Fruit fly (Drosophila melanogaster): ENCODE results near the gene CG5149.

The CG5149 gene

dm6 chr2L:7422429-7423283, 34.6 kb upstream of the CG5149 start (continued):
- TF ChIP-seq Doc2 (GFP tag; IDR thresholded peaks at IDR 0.05) (no peak), dmrt11E (tag; optimal IDR thresholded peaks at IDR 0.05) (no peak), mirr (GFP tag; optimal IDR thresholded peaks at IDR 0.05) (no peak), CG2199 (GFP tag; IDR thresholded peaks at IDR 0.05) (no peak), CG17186 (GFP tag; optimal IDR thresholded peaks at IDR 0.05) (no peak), zen (tag; optimal IDR thresholded peaks at IDR 0.05) (no peak), wek (GFP tag; optimal IDR thresholded peaks at IDR 0.05) (no peak), zen2 (GFP tag; IDR thresholded peaks at IDR 0.05; ENCODE audit: partially characterized antibody) (no peak), CG5953 (GFP tag; IDR thresholded peaks at IDR 0.05) (no peak), insv (GFP tag; optimal IDR thresholded peaks at IDR 0.05) (no peak), bowl (GFP tag; IDR thresholded peaks at IDR 0.05) (no peak), lbe (GFP tag; optimal IDR thresholded peaks at IDR 0.05) (no peak), CG11456 (GFP tag; IDR thresholded peaks at IDR 0.05) (no peak), Ets65A (GFP tag) (no peak), grau (tag; optimal IDR thresholded peaks at IDR 0.05) (no peak), lilli (GFP tag; optimal IDR thresholded peaks at IDR 0.05) (no peak), az2 (GFP tag; optimal IDR thresholded peaks at IDR 0.05) (no peak), CG17829 (tag; optimal IDR thresholded peaks at IDR 0.05) (no peak), HmgZ (tag; optimal IDR thresholded peaks at IDR 0.05) (no peak), stwl (tag; optimal IDR thresholded peaks at IDR 0.05) (no peak), chif (GFP tag; optimal IDR thresholded peaks at IDR 0.05) (peak in 1 of 2 experiments; percentile 1), dm (GFP tag; optimal IDR thresholded peaks at IDR 0.05) (no peak), CG7928 (GFP tag; optimal IDR thresholded peaks at IDR 0.05) (no peak), pita (GFP tag; optimal IDR thresholded peaks at IDR 0.05) (no peak), CG6654 (GFP tag; optimal IDR thresholded peaks at IDR 0.05) (no peak), Bteb2 (GFP tag; optimal IDR thresholded peaks at IDR 0.05) (no peak), NK7.1 (GFP tag; optimal IDR thresholded peaks at IDR 0.05) (no peak), CG7963 (GFP tag; IDR thresholded peaks at IDR 0.05; ENCODE audit: partially characterized antibody) (no peak), Opbp (GFP tag; IDR thresholded peaks at IDR 0.05; ENCODE audit: partially characterized antibody) (0 out of 3 replicates have a peak, but pooled peaks have one; percentile 33), CG9932 (GFP tag; IDR thresholded peaks at IDR 0.05) (no peak), dimm (GFP tag; IDR thresholded peaks at IDR 0.05) (no peak), CG8359 (GFP tag; optimal IDR thresholded peaks at IDR 0.05; ENCODE audit: borderline replicate concordance) (no peak), CG3995 (GFP tag; optimal IDR thresholded peaks at IDR 0.05) (no peak), Chrac-16 (GFP tag; optimal IDR thresholded peaks at IDR 0.05) (no peak), ato (GFP tag; IDR thresholded peaks at IDR 0.05; ENCODE audit: partially characterized antibody) (no peak), CG34422 (GFP tag; IDR thresholded peaks at IDR 0.05) (no peak), CG10654 (GFP tag; optimal IDR thresholded peaks at IDR 0.05) (no peak), CG15514 (GFP tag; optimal IDR thresholded peaks at IDR 0.05) (no peak), BtbVII (GFP tag; optimal IDR thresholded peaks at IDR 0.05) (no peak), emc (GFP tag; optimal IDR thresholded peaks at IDR 0.05) (no peak), gem (tag; optimal IDR thresholded peaks at IDR 0.05) (peak; percentile 27), nau (GFP tag; optimal IDR thresholded peaks at IDR 0.05) (no peak), chn (GFP tag; optimal IDR thresholded peaks at IDR 0.05) (no peak), lola (GFP tag; optimal IDR thresholded peaks at IDR 0.05) (no peak), gce (GFP tag; IDR thresholded peaks at IDR 0.05) (no peak), tx (GFP tag; optimal IDR thresholded peaks at IDR 0.05) (no peak), Hr51 (GFP tag; optimal IDR thresholded peaks at IDR 0.05) (peak in 1 of 2 experiments; percentile 1), CG8089 (GFP tag; optimal IDR thresholded peaks at IDR 0.05) (no peak), zfh2 (GFP tag; optimal IDR thresholded peaks at IDR 0.05) (no peak)

All from whole organism, embryonic.